Fruit fly (Drosophila melanogaster) whole organism, embryonic: Measurements from ENCODE around the gene BORCS5.

Experiments used
- Antp ChIP-seq: fragments of 200-800 bp; sonication (Bioruptor generic); optimal IDR thresholded peaks from 3 replicates; lab custom pipeline; 2016; ENCODE audit warnings: missing biosample characterization, missing genetic modification characterization
- B-H2 ChIP-seq: fragments of 200-800 bp; sonication (Bioruptor generic); optimal IDR thresholded peaks from 2 replicates; lab custom pipeline; 2018; ENCODE audit warnings: missing biosample characterization, mild to moderate bottlenecking, missing genetic modification characterization
- CG10147 ChIP-seq: fragments of 200-800 bp; sonication (Bioruptor generic); optimal IDR thresholded peaks from 2 replicates; lab custom pipeline; 2019; ENCODE audit warnings: missing biosample characterization, mild to moderate bottlenecking, missing genetic modification characterization, moderate library complexity
- CG11398 ChIP-seq: fragments of 200-800 bp; sonication (Bioruptor generic); optimal IDR thresholded peaks from 2 replicates; lab custom pipeline; 2016; ENCODE audit warnings: missing biosample characterization, missing genetic modification characterization
- CG12104 ChIP-seq: fragments of 200-800 bp; sonication (Bioruptor generic); optimal IDR thresholded peaks from 3 replicates; lab custom pipeline; 2016; ENCODE audit warnings: missing biosample characterization, missing genetic modification characterization
- CG14014 ChIP-seq: fragments of 200-800 bp; sonication (Bioruptor generic); IDR thresholded peaks from 2 replicates; pipeline ENCODE4 v1.3.6; 2022; ENCODE audit warnings: missing biosample characterization, missing genetic modification characterization
- CG15479 ChIP-seq: fragments of 200-800 bp; sonication (Bioruptor generic); optimal IDR thresholded peaks from 3 replicates; lab custom pipeline; 2019; ENCODE audit warnings: missing biosample characterization, mild to moderate bottlenecking, missing genetic modification characterization, moderate library complexity
- CG16815 ChIP-seq: fragments of 200-800 bp; sonication (Bioruptor generic); optimal IDR thresholded peaks from 3 replicates; lab custom pipeline; 2017; ENCODE audit warnings: missing biosample characterization, mild to moderate bottlenecking, missing genetic modification characterization
- CG17359 ChIP-seq: fragments of 200-800 bp; sonication (Bioruptor generic); optimal IDR thresholded peaks from 3 replicates; lab custom pipeline; 2018; ENCODE audit warnings: missing biosample characterization, mild to moderate bottlenecking, missing genetic modification characterization, moderate library complexity
- CG18619 ChIP-seq: fragments of 200-800 bp; sonication (Bioruptor generic); optimal IDR thresholded peaks from 3 replicates; lab custom pipeline; 2017; ENCODE audit warnings: missing biosample characterization, mild to moderate bottlenecking, missing genetic modification characterization
- CG2678 ChIP-seq: fragments of 200-800 bp; sonication (Bioruptor generic); optimal IDR thresholded peaks from 3 replicates; lab custom pipeline; 2019; ENCODE audit warnings: missing biosample characterization, mild to moderate bottlenecking, missing genetic modification characterization, moderate library complexity
- CG33557 ChIP-seq: fragments of 200-800 bp; sonication (Bioruptor generic); optimal IDR thresholded peaks from 2 replicates; lab custom pipeline; 2019; ENCODE audit warnings: missing biosample characterization, mild to moderate bottlenecking, missing genetic modification characterization, moderate library complexity
- CG34422 ChIP-seq: fragments of 200-800 bp; sonication (Bioruptor generic); IDR thresholded peaks from 3 replicates; pipeline ENCODE4 v1.3.6; 2022; ENCODE audit warnings: missing biosample characterization, missing genetic modification characterization
- CG4328 ChIP-seq: fragments of 200-800 bp; sonication (Bioruptor generic); optimal IDR thresholded peaks from 3 replicates; lab custom pipeline; 2017; ENCODE audit warnings: missing biosample characterization, missing genetic modification reagents, missing genetic modification characterization
- CG43689 ChIP-seq: fragments of 200-800 bp; sonication (Bioruptor generic); IDR thresholded peaks from 2 replicates; pipeline ENCODE4 v1.3.6; 2022; ENCODE audit warnings: missing biosample characterization, missing genetic modification characterization
- CG4707 ChIP-seq: fragments of 200-800 bp; sonication (Bioruptor generic); optimal IDR thresholded peaks from 2 replicates; lab custom pipeline; 2018; ENCODE audit warnings: missing biosample characterization, mild to moderate bottlenecking, missing genetic modification characterization, moderate library complexity
- CG8478 ChIP-seq: fragments of >200 bp; optimal IDR thresholded peaks from 2 replicates; lab custom pipeline; 2018
- CG9817 ChIP-seq: fragments of 200-800 bp; sonication (Bioruptor generic); optimal IDR thresholded peaks from 2 replicates; lab custom pipeline; 2018; ENCODE audit warnings: missing biosample characterization, mild to moderate bottlenecking, missing genetic modification characterization, moderate library complexity
- D19A ChIP-seq: fragments of 200-800 bp; optimal IDR thresholded peaks from 3 replicates; lab custom pipeline; 2019; ENCODE audit warnings: missing biosample characterization, mild to moderate bottlenecking, missing genetic modification characterization, moderate library complexity
- Deaf1 ChIP-seq: fragments of 200-800 bp; optimal IDR thresholded peaks from 3 replicates; lab custom pipeline; 2019; ENCODE audit warnings: missing biosample characterization, mild to moderate bottlenecking, missing genetic modification characterization, moderate library complexity
- Doc3 ChIP-seq: fragments of 200-800 bp; sonication (Bioruptor generic); IDR thresholded peaks from 3 replicates; pipeline ENCODE4 v1.3.6; 2022; ENCODE audit warnings: missing biosample characterization, missing genetic modification characterization; ENCODE audit not compliant: partially characterized antibody
- Fer2 ChIP-seq: fragments of 200-800 bp; sonication (Bioruptor generic); optimal IDR thresholded peaks from 2 replicates; lab custom pipeline; 2018; ENCODE audit warnings: missing biosample characterization, mild to moderate bottlenecking, missing genetic modification characterization, moderate library complexity
- HLHmδ ChIP-seq: fragments of 200-800 bp; sonication (Bioruptor generic); optimal IDR thresholded peaks from 2 replicates; lab custom pipeline; 2018; ENCODE audit warnings: missing biosample characterization, mild to moderate bottlenecking, missing genetic modification characterization, moderate library complexity
- Hr51 ChIP-seq, 2 experiments: fragments of 200-800 bp; sonication (Bioruptor generic); optimal IDR thresholded peaks; 2 replicates in 1 of 2; 3 replicates in 1 of 2; lab custom pipeline; 2016 to 2018; ENCODE audit warnings: missing biosample characterization in 2 of 2, missing genetic modification characterization in 2 of 2, mild to moderate bottlenecking in 1 of 2, moderate library complexity in 1 of 2
- Optix ChIP-seq: fragments of 200-800 bp; sonication (Bioruptor generic); IDR thresholded peaks from 3 replicates; pipeline ENCODE4 v1.3.6; 2022; ENCODE audit warnings: missing biosample characterization, missing genetic modification characterization
- Sox100B ChIP-seq: fragments of 200-800 bp; sonication (Bioruptor generic); optimal IDR thresholded peaks from 3 replicates; lab custom pipeline; 2018; ENCODE audit warnings: missing biosample characterization, mild to moderate bottlenecking, missing genetic modification characterization
- Sry-δ ChIP-seq: fragments of 200-800 bp; sonication (Bioruptor generic); optimal IDR thresholded peaks from 2 replicates; lab custom pipeline; 2016; ENCODE audit warnings: missing biosample characterization, missing genetic modification characterization
- ato ChIP-seq: fragments of 200-800 bp; sonication (Bioruptor generic); IDR thresholded peaks from 2 replicates; pipeline ENCODE4 v1.3.6; 2022; ENCODE audit warnings: missing biosample characterization, missing genetic modification characterization; ENCODE audit not compliant: partially characterized antibody
- crp ChIP-seq, 2 experiments: fragments of 200-800 bp; sonication (Bioruptor generic); optimal IDR thresholded peaks; 2 replicates in 1 of 2; 3 replicates in 1 of 2; lab custom pipeline; 2017; ENCODE audit warnings: missing biosample characterization in 2 of 2, missing genetic modification characterization in 2 of 2, mild to moderate bottlenecking in 1 of 2, moderate library complexity in 1 of 2
- dan ChIP-seq: fragments of 200-800 bp; sonication (Bioruptor generic); IDR thresholded peaks from 2 replicates; pipeline ENCODE4 v1.3.6; 2022; ENCODE audit warnings: missing biosample characterization, missing genetic modification characterization
- dimm ChIP-seq: fragments of 200-800 bp; sonication (Bioruptor generic); IDR thresholded peaks from 2 replicates; pipeline ENCODE4 v1.3.6; 2022; ENCODE audit warnings: missing biosample characterization, missing genetic modification characterization
- eve ChIP-seq, 2 experiments: fragments of >200 bp; optimal IDR thresholded peaks; 2 replicates each; lab custom pipeline; 2017; ENCODE audit warnings: missing biosample characterization in 2 of 2, missing genetic modification characterization in 2 of 2
- grau ChIP-seq: fragments of 200-800 bp; optimal IDR thresholded peaks from 3 replicates; lab custom pipeline; 2019; ENCODE audit warnings: missing biosample characterization, mild to moderate bottlenecking, missing genetic modification characterization, moderate library complexity
- grn ChIP-seq: fragments of 200-800 bp; sonication (Bioruptor generic); optimal IDR thresholded peaks from 3 replicates; lab custom pipeline; 2017; ENCODE audit warnings: missing biosample characterization, missing genetic modification characterization
- gro ChIP-seq: fragments of 200-800 bp; sonication (Bioruptor generic); optimal IDR thresholded peaks from 2 replicates; lab custom pipeline; 2016; ENCODE audit warnings: missing biosample characterization, missing genetic modification characterization
- gsb ChIP-seq: fragments of 200-800 bp; sonication (Bioruptor generic); IDR thresholded peaks from 2 replicates; pipeline ENCODE4 v1.3.6; 2022; ENCODE audit warnings: missing biosample characterization, missing genetic modification characterization
- jing ChIP-seq: fragments of 200-800 bp; sonication (Bioruptor generic); optimal IDR thresholded peaks from 2 replicates; lab custom pipeline; 2018; ENCODE audit warnings: missing biosample characterization, mild to moderate bottlenecking, missing genetic modification characterization
- lov ChIP-seq, 2 experiments: fragments of 200-800 bp in 1 of 2; fragments of >200 bp in 1 of 2; sonication (Bioruptor generic) in 1 of 2; IDR thresholded peaks in 1 of 2; optimal IDR thresholded peaks in 1 of 2; 2 replicates in 1 of 2; 3 replicates in 1 of 2; pipeline versions ENCODE4 v1.3.6 to Lab custom; 2017 to 2022; ENCODE audit warnings: missing biosample characterization in 1 of 2, missing genetic modification characterization in 1 of 2
- maf-S ChIP-seq: fragments of 200-800 bp; sonication (Bioruptor generic); optimal IDR thresholded peaks from 2 replicates; lab custom pipeline; 2016; ENCODE audit warnings: missing biosample characterization, missing genetic modification characterization
- mirr ChIP-seq: fragments of 200-800 bp; sonication (Bioruptor generic); optimal IDR thresholded peaks from 3 replicates; lab custom pipeline; 2018; ENCODE audit warnings: missing biosample characterization, mild to moderate bottlenecking, missing genetic modification characterization
- pzg ChIP-seq: fragments of 200-800 bp; sonication (Bioruptor generic); optimal IDR thresholded peaks from 3 replicates; lab custom pipeline; 2018; ENCODE audit warnings: missing biosample characterization, mild to moderate bottlenecking, missing genetic modification characterization, moderate library complexity
- schlank ChIP-seq: fragments of 200-800 bp; sonication (Bioruptor generic); optimal IDR thresholded peaks from 2 replicates; lab custom pipeline; 2018; ENCODE audit warnings: missing biosample characterization, mild to moderate bottlenecking, missing genetic modification characterization
- slp2 ChIP-seq: fragments of 200-800 bp; sonication (Bioruptor generic); optimal IDR thresholded peaks from 2 replicates; lab custom pipeline; 2016; ENCODE audit warnings: missing biosample characterization, missing genetic modification characterization
- sna ChIP-seq: fragments of 200-800 bp; sonication (Bioruptor generic); IDR thresholded peaks from 2 replicates; pipeline ENCODE4 v1.3.6; 2022; ENCODE audit warnings: missing biosample characterization, missing genetic modification characterization; ENCODE audit not compliant: partially characterized antibody
- sqz ChIP-seq: fragments of 200-800 bp; sonication (Bioruptor generic); optimal IDR thresholded peaks from 3 replicates; lab custom pipeline; 2018; ENCODE audit warnings: missing biosample characterization, mild to moderate bottlenecking, missing genetic modification characterization
- ssp ChIP-seq: fragments of 200-800 bp; sonication (Bioruptor generic); IDR thresholded peaks from 2 replicates; pipeline ENCODE4 v1.3.6; 2022; ENCODE audit warnings: missing biosample characterization, missing genetic modification characterization
- toy ChIP-seq: fragments of 200-800 bp; sonication (Bioruptor generic); IDR thresholded peaks from 2 replicates; pipeline ENCODE4 v1.3.6; 2022; ENCODE audit warnings: missing biosample characterization, missing genetic modification characterization
- unpg ChIP-seq: fragments of 200-800 bp; sonication (Bioruptor generic); optimal IDR thresholded peaks from 3 replicates; lab custom pipeline; 2018; ENCODE audit warnings: missing biosample characterization, mild to moderate bottlenecking, missing genetic modification characterization, moderate library complexity
- vnd ChIP-seq: fragments of 200-800 bp; sonication (Bioruptor generic); IDR thresholded peaks from 3 replicates; pipeline ENCODE4 v1.3.6; 2022; ENCODE audit warnings: missing biosample characterization, missing genetic modification characterization; ENCODE audit not compliant: partially characterized antibody

BORCS5 gene

dm6 chrX:11915154-11915593 is 42.6 kb upstream of the BORCS5 start (continued):
- TF ChIP-seq CG34422 (GFP tag; lab: Robert Waterston, UW) = peak; percentile 89
- TF ChIP-seq dan (GFP tag; lab: Robert Waterston, UW) = peak; percentile 71
- TF ChIP-seq unpg (GFP tag; lab: Kevin White, UChicago) = peak; percentile 93
- TF ChIP-seq Sry-δ = no peak
- TF ChIP-seq eve (GFP tag; optimal IDR thresholded peaks at IDR 0.05; lab: Kevin White, UChicago) = peak in 1 of 2 experiments; percentile 58
- TF ChIP-seq mirr (GFP tag; lab: Kevin White, UChicago) = peak; percentile 48
- peak; percentile 4 for TF ChIP-seq slp2 (GFP tag; lab: Kevin White, UChicago)
- no peak for TF ChIP-seq CG8478
- peak; percentile 73 for TF ChIP-seq schlank
- TF ChIP-seq grn (GFP tag; lab: Kevin White, UChicago) = no peak
- peak; percentile 92 for TF ChIP-seq CG33557
- no peak for TF ChIP-seq Antp (GFP tag; lab: Kevin White, UChicago)
- TF ChIP-seq CG10147 (GFP tag; lab: Kevin White, UChicago) = peak; percentile 88
- peak; percentile 95 for TF ChIP-seq CG2678 (tag; lab: Kevin White, UChicago)
- TF ChIP-seq CG4328 (GFP tag; lab: Kevin White, UChicago) = peak; percentile 91
- peak; percentile 19; the same call in 1 of the 2 replicates for TF ChIP-seq toy (GFP tag; lab: Robert Waterston, UW)
- TF ChIP-seq crp (GFP tag; optimal IDR thresholded peaks at IDR 0.05; lab: Kevin White, UChicago) = peak in 1 of 2 experiments; percentile 40
- TF ChIP-seq jing (GFP tag; lab: Kevin White, UChicago) = peak; percentile 65
- TF ChIP-seq vnd (GFP tag; lab: Robert Waterston, UW) = no peak
- peak; percentile 92 for TF ChIP-seq CG17359 (tag; lab: Kevin White, UChicago)
- peak; percentile 42 to 93 for TF ChIP-seq Hr51 (GFP tag; optimal IDR thresholded peaks at IDR 0.05; lab: Kevin White, UChicago)
- peak; percentile 89 for TF ChIP-seq CG16815 (GFP tag; lab: Kevin White, UChicago)
- no peak for TF ChIP-seq lov (optimal IDR thresholded peaks at IDR 0.05; lab: Kevin White, UChicago)
- peak; percentile 59; the same call in 1 of the 3 replicates for TF ChIP-seq lov (GFP tag; IDR thresholded peaks at IDR 0.05; lab: Robert Waterston, UW)
- TF ChIP-seq gro (GFP tag; lab: Kevin White, UChicago) = no peak
- peak; percentile 78 for TF ChIP-seq ssp
- peak; percentile 80 for TF ChIP-seq Fer2 (tag; lab: Kevin White, UChicago)
- peak; percentile 61; the same call in 1 of the 3 replicates for TF ChIP-seq Optix
- TF ChIP-seq grau (tag; lab: Kevin White, UChicago) = peak; percentile 94
- TF ChIP-seq sna (GFP tag; lab: Robert Waterston, UW) = no peak
- TF ChIP-seq CG15479 (GFP tag; lab: Kevin White, UChicago) = peak; percentile 62
- no peak for TF ChIP-seq maf-S (GFP tag; lab: Kevin White, UChicago)
- TF ChIP-seq Doc3 (GFP tag; lab: Robert Waterston, UW) = no peak
- peak; percentile 86 for TF ChIP-seq CG9817 (tag; lab: Kevin White, UChicago)
- 0 out of 2 replicates have a peak, but pooled peaks have one; percentile 4 for TF ChIP-seq CG43689 (GFP tag; lab: Robert Waterston, UW)
- TF ChIP-seq D19A (tag; lab: Kevin White, UChicago) = peak; percentile 90
- TF ChIP-seq ato = no peak
- TF ChIP-seq pzg = no peak
- peak; percentile 94 for TF ChIP-seq Sox100B (GFP tag; lab: Kevin White, UChicago)
- no peak for TF ChIP-seq CG11398 (GFP tag; lab: Kevin White, UChicago)
- TF ChIP-seq CG12104 (GFP tag; lab: Kevin White, UChicago) = peak; percentile 69
- peak; percentile 83 for TF ChIP-seq CG18619 (GFP tag; lab: Kevin White, UChicago)
- peak; percentile 65 for TF ChIP-seq CG4707 (GFP tag; lab: Kevin White, UChicago)
- peak; percentile 74 for TF ChIP-seq gsb (GFP tag; lab: Robert Waterston, UW)
- TF ChIP-seq B-H2 (GFP tag; lab: Kevin White, UChicago) = peak; percentile 65
- TF ChIP-seq Deaf1 (tag; lab: Kevin White, UChicago) = peak; percentile 73
- peak; percentile 86 for TF ChIP-seq CG14014 (GFP tag; lab: Robert Waterston, UW)
- no peak for TF ChIP-seq HLHmδ (GFP tag; lab: Kevin White, UChicago)
- TF ChIP-seq sqz (GFP tag; lab: Kevin White, UChicago) = peak; percentile 84
- peak; percentile 61; the same call in 1 of the 2 replicates for TF ChIP-seq dimm (GFP tag; lab: Robert Waterston, UW)
